Fruit fly (Drosophila melanogaster) S2 (cell line): Measurements from ENCODE around the gene CG1640.
A peak's percentile ranks its signal among the peaks of the same experiment; 100 is the strongest.

Experiments
- CG8478 ChIP-seq: fragments of >200 bp; optimal IDR thresholded peaks from 2 replicates; lab custom pipeline; 2018
- CTCF ChIP-seq, 2 experiments: fragments of >200 bp; optimal IDR thresholded peaks; 2 replicates each; lab custom pipeline; 2018

CG1640 gene

DNA sequence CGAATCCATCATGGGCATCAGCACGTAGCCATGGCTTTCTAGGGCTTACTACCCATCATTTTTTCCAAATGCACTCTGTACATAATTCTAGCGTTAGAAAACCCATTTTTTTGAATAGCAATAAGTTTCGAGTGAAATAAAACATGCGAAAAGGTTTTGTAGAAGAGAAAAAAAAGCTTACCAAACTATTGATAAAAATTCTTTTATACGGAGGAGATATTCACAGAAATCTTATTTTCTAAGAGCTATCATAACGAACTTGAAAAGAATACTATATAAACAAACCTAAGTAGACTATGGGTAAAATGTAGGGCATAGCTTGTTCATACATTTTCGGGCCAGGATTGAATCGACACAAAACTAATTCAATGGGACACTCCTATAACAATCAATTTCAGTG, at the start of gene CG1640:
Gene CG1640, plus strand, starts transcription at position 301 of the 400 bp plus-strand sequence.
- TF ChIP-seq CG8478 (lab: Kevin White, UChicago) (no peak), CTCF (optimal IDR thresholded peaks at IDR 0.05; lab: Kevin White, UChicago) (no peak)

dm6 chrX:13320697-13321445, 49.5 kb upstream of the CG1640 start:
- TF ChIP-seq CTCF (optimal IDR thresholded peaks at IDR 0.05; lab: Kevin White, UChicago) (no peak), CG8478 (lab: Kevin White, UChicago) (no peak)

- no peak for TF ChIP-seq CG8478 (lab: Kevin White, UChicago)
- TF ChIP-seq CTCF (optimal IDR thresholded peaks at IDR 0.05; lab: Kevin White, UChicago), result no peak
Observed at dm6 chrX:13322405-13322804, 48.0 kb upstream of the CG1640 start.

DNA sequence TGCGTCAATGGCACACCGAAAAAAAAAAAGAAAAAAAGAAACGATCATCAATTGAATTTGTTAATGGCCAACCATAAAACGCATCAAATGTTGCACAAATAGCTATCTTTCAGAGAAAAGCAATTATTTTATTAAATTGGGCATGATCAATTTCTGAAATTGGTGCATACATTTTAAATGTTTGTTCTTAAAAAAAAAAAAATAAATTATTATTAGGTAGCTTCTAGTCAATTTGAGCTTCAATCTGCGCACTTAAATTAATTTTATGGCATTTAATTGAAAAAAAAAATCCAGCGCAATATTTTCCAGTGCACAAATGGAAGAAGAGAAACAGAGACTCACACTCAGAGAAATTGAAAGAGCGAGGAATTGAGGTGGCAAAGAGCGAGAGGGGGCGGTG, 47.3 kb upstream of the CG1640 start:
- TF ChIP-seq CG8478 (lab: Kevin White, UChicago) (no peak), CTCF (optimal IDR thresholded peaks at IDR 0.05; lab: Kevin White, UChicago) (no peak)

DNA sequence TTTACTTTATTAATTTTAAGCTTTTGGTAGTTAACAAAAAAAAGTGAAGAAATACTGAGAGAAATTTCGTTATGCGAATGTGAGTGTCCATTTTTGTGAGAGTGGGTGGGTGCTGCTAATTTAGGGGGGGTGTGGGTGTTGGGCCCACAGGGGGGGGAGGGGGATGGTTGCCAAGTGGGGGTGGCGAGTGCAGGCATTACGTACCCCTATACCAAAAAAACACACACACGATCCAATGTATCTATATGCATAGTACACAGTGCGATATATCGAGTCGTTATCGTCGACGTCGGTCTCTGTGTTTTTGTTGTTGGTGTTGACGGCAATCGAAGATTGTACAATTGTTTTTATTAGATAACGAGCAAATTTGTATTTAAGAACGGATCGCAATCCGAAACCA, 46.9 kb upstream of the CG1640 start:
- TF ChIP-seq CTCF (optimal IDR thresholded peaks at IDR 0.05; lab: Kevin White, UChicago) (no peak), CG8478 (lab: Kevin White, UChicago) (no peak)

DNA sequence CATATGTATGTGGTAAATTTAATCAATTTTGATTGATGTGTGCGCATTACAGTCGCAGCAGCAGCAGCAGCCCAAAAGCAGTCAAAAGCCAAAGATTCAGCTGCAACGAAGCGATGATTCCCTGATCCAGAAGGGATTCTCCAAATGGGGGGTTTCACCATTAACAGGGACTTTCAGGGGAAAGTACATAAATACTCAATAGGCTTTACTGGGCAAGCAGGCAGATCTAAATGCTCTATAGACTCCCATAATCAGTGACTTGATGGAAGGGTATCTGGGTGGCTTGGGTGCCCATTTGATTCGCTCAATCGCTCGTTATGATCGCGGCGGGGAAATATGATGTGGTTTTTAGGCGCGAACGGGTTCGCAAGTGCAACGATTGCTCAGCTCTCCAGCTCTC, 45.1 kb upstream of the CG1640 start:
- TF ChIP-seq CTCF (optimal IDR thresholded peaks at IDR 0.05; lab: Kevin White, UChicago) (no peak), CG8478 (lab: Kevin White, UChicago) (no peak)

- no peak for TF ChIP-seq CG8478 (lab: Kevin White, UChicago)
- TF ChIP-seq CTCF (optimal IDR thresholded peaks at IDR 0.05; lab: Kevin White, UChicago), result peak; percentile 86 to 87
Observed at dm6 chrX:13329572-13330046, 40.8 kb upstream of the CG1640 start, which contains the start of gene Prx2. Gene Prx2, plus strand, starts transcription at chrX:13329824.

DNA sequence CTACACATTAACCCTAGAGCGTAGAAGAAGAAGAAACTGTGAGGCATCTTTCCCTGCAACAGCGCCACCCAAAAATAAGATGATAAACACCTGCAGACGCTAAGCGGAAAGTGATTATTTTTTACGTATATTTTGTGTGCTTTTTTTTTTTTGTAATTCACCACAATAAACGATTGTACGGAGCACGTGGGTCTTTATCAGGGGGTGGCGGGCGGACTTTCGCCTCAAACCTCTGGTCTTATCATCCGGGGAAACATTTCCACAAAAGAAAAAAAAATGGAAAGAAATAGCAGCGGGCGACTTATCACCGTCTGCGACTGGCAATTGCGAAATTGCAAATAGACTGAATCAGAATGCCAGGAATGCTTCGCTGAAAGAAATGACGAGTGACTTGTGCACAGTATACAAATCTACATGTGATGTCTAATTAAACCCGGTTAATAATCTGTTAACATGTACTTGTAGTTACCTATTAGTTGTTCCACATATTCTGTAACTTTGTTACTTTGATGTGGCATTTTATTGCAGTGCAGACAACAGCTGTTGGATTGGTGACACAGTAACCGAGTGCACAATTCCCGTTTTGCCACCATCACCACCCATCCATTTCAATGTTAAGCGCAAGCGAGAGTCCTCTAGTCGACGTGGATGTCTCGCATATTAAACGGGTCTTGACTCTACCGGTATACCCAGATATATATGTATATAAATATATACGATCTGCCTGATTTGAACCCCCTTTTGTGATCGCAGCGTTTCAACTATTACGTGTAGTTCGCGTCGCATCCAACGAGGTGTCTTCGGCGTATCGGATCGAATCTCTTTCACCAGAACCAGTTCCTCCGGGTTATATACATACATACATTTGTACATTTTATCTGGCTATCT, 38.3 kb upstream of the CG1640 start:
- no peak for TF ChIP-seq CTCF (optimal IDR thresholded peaks at IDR 0.05; lab: Kevin White, UChicago)
- no peak for TF ChIP-seq CG8478 (lab: Kevin White, UChicago)

dm6 chrX:13332702-13333243, 37.6 kb upstream of the CG1640 start:
- TF ChIP-seq CTCF (optimal IDR thresholded peaks at IDR 0.05; lab: Kevin White, UChicago) (no peak), CG8478 (lab: Kevin White, UChicago) (no peak)

dm6 chrX:13334434-13335146, 35.8 kb upstream of the CG1640 start:
- no peak for TF ChIP-seq CTCF (optimal IDR thresholded peaks at IDR 0.05; lab: Kevin White, UChicago)
- no peak for TF ChIP-seq CG8478 (lab: Kevin White, UChicago)

DNA sequence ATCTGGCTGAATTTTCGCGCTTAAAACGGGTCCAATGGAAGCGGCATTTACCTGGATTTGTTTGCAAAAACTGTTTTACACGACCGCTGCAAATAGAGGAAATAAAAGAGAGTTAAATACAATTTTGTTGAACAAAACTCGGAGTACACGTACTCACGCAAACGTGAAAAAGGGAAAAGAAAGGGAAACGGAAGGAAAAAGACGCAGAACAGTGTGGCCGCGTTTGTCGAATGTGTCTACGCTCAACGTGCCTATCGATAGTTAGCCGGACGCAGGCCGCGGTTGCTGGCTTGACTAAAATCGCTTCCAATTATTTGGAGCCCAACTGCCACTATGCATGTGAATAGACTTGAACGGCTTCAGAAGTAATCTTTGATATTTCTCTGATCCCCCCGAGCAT, 33.0 kb upstream of the CG1640 start, which contains the start of gene RpS15Aa:
Gene RpS15Aa, minus strand, starts transcription at position 252 of the 400 bp plus-strand sequence.
- TF ChIP-seq CG8478 (lab: Kevin White, UChicago) (no peak), CTCF (optimal IDR thresholded peaks at IDR 0.05; lab: Kevin White, UChicago) (peak; percentile 25 to 44)

DNA sequence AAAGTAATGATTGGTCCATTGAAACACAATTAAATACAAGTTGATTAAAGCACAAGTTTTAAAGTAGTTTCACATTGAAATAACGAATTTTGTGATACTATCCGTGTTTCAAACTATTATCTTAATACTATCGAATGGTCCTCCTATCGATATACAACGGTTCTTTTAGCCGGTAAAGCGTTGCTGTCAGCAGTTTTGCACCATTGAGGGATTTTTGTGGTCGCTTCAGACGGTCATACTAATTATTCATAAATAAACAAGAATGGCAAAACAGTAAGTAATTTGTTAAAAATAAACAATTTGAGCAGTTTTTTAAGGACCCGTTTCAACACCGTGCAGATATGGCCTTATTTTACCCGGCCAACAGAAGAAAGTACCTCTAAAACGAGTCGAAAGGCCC, 32.3 kb upstream of the CG1640 start, which contains the start of gene CG15747:
Gene CG15747, plus strand, starts transcription at position 206 of the 400 bp plus-strand sequence.
- TF ChIP-seq CTCF (optimal IDR thresholded peaks at IDR 0.05; lab: Kevin White, UChicago) (peak in 1 of 2 experiments; percentile 12), CG8478 (lab: Kevin White, UChicago) (no peak)

dm6 chrX:13345327-13345726, 25.1 kb upstream of the CG1640 start:
- TF ChIP-seq CG8478 (lab: Kevin White, UChicago), result no peak
- TF ChIP-seq CTCF (optimal IDR thresholded peaks at IDR 0.05; lab: Kevin White, UChicago), result no peak

DNA sequence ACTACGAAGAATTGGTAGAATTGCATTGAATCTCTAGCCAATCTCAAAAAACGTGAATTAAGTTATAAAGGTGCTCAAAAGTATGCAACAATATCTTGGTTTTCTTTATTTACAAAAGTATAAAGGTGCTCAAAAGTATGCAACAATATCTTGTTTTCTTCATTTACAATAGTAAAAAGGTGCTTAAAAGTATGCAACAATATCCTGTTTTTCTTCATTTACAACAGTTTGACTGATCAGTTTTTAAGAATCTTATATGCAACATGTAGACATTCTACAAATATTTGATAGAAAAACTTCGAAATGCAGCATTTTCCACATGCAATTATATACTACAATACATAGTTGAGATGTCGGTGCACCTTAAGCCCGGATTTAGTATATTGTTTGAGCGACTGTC, 23.4 kb upstream of the CG1640 start:
- TF ChIP-seq CTCF (optimal IDR thresholded peaks at IDR 0.05; lab: Kevin White, UChicago) (no peak), CG8478 (lab: Kevin White, UChicago) (no peak)
